Fruit fly (Drosophila melanogaster) whole organism, embryonic: Measurements from ENCODE around the gene CG42553.

ENCODE experiments used
- BEAF-32 ChIP-seq: fragments of 200-800 bp; sonication (Bioruptor generic); optimal IDR thresholded peaks from 3 replicates; lab custom pipeline; 2017; ENCODE audit warnings: missing biosample characterization, missing genetic modification characterization, mild to moderate bottlenecking, moderate library complexity, missing genetic modification reagents
- CG10979 ChIP-seq: fragments of 200-800 bp; sonication (Bioruptor generic); optimal IDR thresholded peaks from 2 replicates; lab custom pipeline; 2018; ENCODE audit warnings: missing biosample characterization, mild to moderate bottlenecking, missing genetic modification characterization, moderate library complexity
- CG12391 ChIP-seq: fragments of 200-800 bp; sonication (Bioruptor generic); optimal IDR thresholded peaks from 3 replicates; lab custom pipeline; 2018; ENCODE audit warnings: missing biosample characterization, mild to moderate bottlenecking, missing genetic modification characterization, moderate library complexity
- CG12659 ChIP-seq: fragments of 200-800 bp; sonication (Bioruptor generic); optimal IDR thresholded peaks from 3 replicates; lab custom pipeline; 2017; ENCODE audit warnings: mild to moderate bottlenecking, missing biosample characterization, missing genetic modification reagents, missing genetic modification characterization
- CG13296 ChIP-seq: fragments of 200-800 bp; sonication (Bioruptor generic); optimal IDR thresholded peaks from 3 replicates; lab custom pipeline; 2018; ENCODE audit warnings: missing biosample characterization, mild to moderate bottlenecking, missing genetic modification characterization
- CG14667 ChIP-seq: fragments of 200-800 bp; sonication (Bioruptor generic); IDR thresholded peaks from 2 replicates; pipeline ENCODE4 v1.3.6; 2022; ENCODE audit warnings: missing biosample characterization, missing genetic modification characterization
- CG17612 ChIP-seq: fragments of 200-800 bp; sonication (Bioruptor generic); IDR thresholded peaks from 2 replicates; pipeline ENCODE4 v1.3.6; 2022; ENCODE audit warnings: missing biosample characterization, missing genetic modification characterization
- CG2712 ChIP-seq: fragments of 200-800 bp; optimal IDR thresholded peaks from 3 replicates; lab custom pipeline; 2019; ENCODE audit warnings: missing biosample characterization, mild to moderate bottlenecking, missing genetic modification characterization, moderate library complexity
- CG30020 ChIP-seq: fragments of 200-800 bp; optimal IDR thresholded peaks from 2 replicates; lab custom pipeline; 2019; ENCODE audit warnings: missing biosample characterization, mild to moderate bottlenecking, missing genetic modification characterization, moderate library complexity
- CG30403 ChIP-seq: fragments of 200-800 bp; sonication (Bioruptor generic); optimal IDR thresholded peaks from 3 replicates; lab custom pipeline; 2016; ENCODE audit warnings: missing biosample characterization, missing genetic modification characterization
- CG31441 ChIP-seq: fragments of 200-800 bp; sonication (Bioruptor generic); IDR thresholded peaks from 2 replicates; pipeline ENCODE4 v1.3.6; 2022; ENCODE audit warnings: missing biosample characterization, missing genetic modification characterization
- CG3281 ChIP-seq: fragments of 200-800 bp; sonication (Bioruptor generic); optimal IDR thresholded peaks from 3 replicates; lab custom pipeline; 2017; ENCODE audit warnings: missing biosample characterization, mild to moderate bottlenecking, missing genetic modification characterization
- CG34376 ChIP-seq: fragments of 200-800 bp; sonication (Bioruptor generic); optimal IDR thresholded peaks from 2 replicates; lab custom pipeline; 2018; ENCODE audit warnings: missing biosample characterization, mild to moderate bottlenecking, missing genetic modification characterization
- CG4282 ChIP-seq: fragments of 200-800 bp; sonication (Bioruptor generic); optimal IDR thresholded peaks from 2 replicates; lab custom pipeline; 2016; ENCODE audit warnings: missing biosample characterization, missing genetic modification characterization
- CG4360 ChIP-seq: fragments of 200-800 bp; sonication (Bioruptor generic); IDR thresholded peaks from 2 replicates; pipeline ENCODE4 v1.3.6; 2022; ENCODE audit warnings: missing biosample characterization, missing genetic modification characterization
- CG4424 ChIP-seq: fragments of 200-800 bp; sonication (Bioruptor generic); optimal IDR thresholded peaks from 3 replicates; lab custom pipeline; 2016; ENCODE audit warnings: missing biosample characterization, missing genetic modification characterization
- CG7839 ChIP-seq: fragments of 200-800 bp; sonication (Bioruptor generic); optimal IDR thresholded peaks from 3 replicates; lab custom pipeline; 2018; ENCODE audit warnings: missing biosample characterization, mild to moderate bottlenecking, missing genetic modification characterization, moderate library complexity
- CG7987 ChIP-seq: fragments of 200-800 bp; sonication (Bioruptor generic); optimal IDR thresholded peaks from 2 replicates; lab custom pipeline; 2018; ENCODE audit warnings: missing biosample characterization, mild to moderate bottlenecking, missing genetic modification characterization, moderate library complexity
- Camta ChIP-seq: fragments of 200-800 bp; sonication (Bioruptor generic); optimal IDR thresholded peaks from 2 replicates; lab custom pipeline; 2016; ENCODE audit warnings: missing biosample characterization, missing genetic modification characterization
- CoRest ChIP-seq: fragments of 200-800 bp; sonication (Bioruptor generic); optimal IDR thresholded peaks from 3 replicates; lab custom pipeline; 2018; ENCODE audit warnings: missing biosample characterization, mild to moderate bottlenecking, missing genetic modification characterization, moderate library complexity
- Dll ChIP-seq: fragments of 200-800 bp; sonication (Bioruptor generic); IDR thresholded peaks from 4 replicates; pipeline ENCODE4 v1.3.6; 2022; ENCODE audit warnings: missing biosample characterization, missing genetic modification characterization; ENCODE audit not compliant: partially characterized antibody
- H2.0 ChIP-seq: fragments of 200-800 bp; sonication (Bioruptor generic); IDR thresholded peaks from 2 replicates; pipeline ENCODE4 v1.3.6; 2022; ENCODE audit warnings: missing biosample characterization, missing genetic modification characterization
- HLH3B ChIP-seq: fragments of 200-800 bp; sonication (Bioruptor generic); IDR thresholded peaks from 2 replicates; pipeline ENCODE4 v1.3.6; 2022; ENCODE audit warnings: missing biosample characterization, missing genetic modification characterization
- Hsf ChIP-seq: fragments of 200-800 bp; sonication (Bioruptor generic); optimal IDR thresholded peaks from 3 replicates; lab custom pipeline; 2016; ENCODE audit warnings: missing biosample characterization, missing genetic modification characterization
- MBD-R2 ChIP-seq: fragments of 200-800 bp; sonication (Bioruptor generic); IDR thresholded peaks from 2 replicates; pipeline ENCODE4 v1.3.6; 2022; ENCODE audit warnings: missing biosample characterization, missing genetic modification characterization
- Meics ChIP-seq: fragments of 200-800 bp; sonication (Bioruptor generic); optimal IDR thresholded peaks from 2 replicates; lab custom pipeline; 2017; ENCODE audit warnings: missing biosample characterization, mild to moderate bottlenecking, missing genetic modification characterization
- NK7.1 ChIP-seq: fragments of 200-800 bp; sonication (Bioruptor generic); optimal IDR thresholded peaks from 3 replicates; lab custom pipeline; 2016; ENCODE audit warnings: missing biosample characterization, missing genetic modification characterization
- Opbp ChIP-seq: fragments of 200-800 bp; sonication (Bioruptor generic); IDR thresholded peaks from 3 replicates; pipeline ENCODE4 v1.3.6; 2022; ENCODE audit warnings: missing biosample characterization, missing genetic modification characterization; ENCODE audit not compliant: partially characterized antibody
- Rfx ChIP-seq: fragments of 200-800 bp; sonication (Bioruptor generic); IDR thresholded peaks from 2 replicates; pipeline ENCODE4 v1.3.6; 2022; ENCODE audit warnings: missing biosample characterization, missing genetic modification characterization
- amos ChIP-seq: fragments of 200-800 bp; sonication (Bioruptor generic); IDR thresholded peaks from 2 replicates; pipeline ENCODE4 v1.3.6; 2022; ENCODE audit warnings: missing biosample characterization, missing genetic modification characterization; ENCODE audit not compliant: partially characterized antibody
- cato ChIP-seq: fragments of 200-800 bp; sonication (Bioruptor generic); optimal IDR thresholded peaks from 2 replicates; lab custom pipeline; 2016; ENCODE audit warnings: missing biosample characterization, missing genetic modification characterization, borderline replicate concordance
- dmrt11E ChIP-seq: fragments of 200-800 bp; sonication (Bioruptor generic); optimal IDR thresholded peaks from 3 replicates; lab custom pipeline; 2018; ENCODE audit warnings: missing biosample characterization, mild to moderate bottlenecking, missing genetic modification characterization, moderate library complexity
- dysf ChIP-seq: fragments of 200-800 bp; sonication (Bioruptor generic); IDR thresholded peaks from 3 replicates; pipeline ENCODE4 v1.3.6; 2022; ENCODE audit warnings: missing biosample characterization, missing genetic modification characterization
- her ChIP-seq: fragments of 200-800 bp; sonication (Bioruptor generic); optimal IDR thresholded peaks from 2 replicates; lab custom pipeline; 2016; ENCODE audit warnings: missing biosample characterization, missing genetic modification characterization
- knrl ChIP-seq: fragments of 200-800 bp; sonication (Bioruptor generic); IDR thresholded peaks from 3 replicates; pipeline ENCODE4 v1.3.6; 2022; ENCODE audit warnings: missing biosample characterization, missing genetic modification characterization; ENCODE audit not compliant: partially characterized antibody
- luna ChIP-seq: fragments of 200-800 bp; sonication (Bioruptor generic); optimal IDR thresholded peaks from 2 replicates; lab custom pipeline; 2016; ENCODE audit warnings: missing biosample characterization, missing genetic modification characterization
- nom ChIP-seq: fragments of 200-800 bp; sonication (Bioruptor generic); optimal IDR thresholded peaks from 2 replicates; lab custom pipeline; 2017; ENCODE audit warnings: missing biosample characterization, missing genetic modification characterization, mild to moderate bottlenecking, moderate library complexity, missing genetic modification reagents
- phol ChIP-seq: fragments of 200-800 bp; sonication (Bioruptor generic); optimal IDR thresholded peaks from 3 replicates; lab custom pipeline; 2018; ENCODE audit warnings: missing biosample characterization, mild to moderate bottlenecking, missing genetic modification characterization, moderate library complexity
- prd ChIP-seq, 3 experiments: fragments of >200 bp in 2 of 3; fragments of 200-800 bp in 1 of 3; sonication (Bioruptor generic) in 1 of 3; optimal IDR thresholded peaks in 2 of 3; IDR thresholded peaks in 1 of 3; 2 replicates in 2 of 3; 3 replicates in 1 of 3; pipeline versions ENCODE4 v1.3.6 to Lab custom; 2017 to 2022; ENCODE audit warnings: missing biosample characterization in 1 of 3, missing genetic modification characterization in 1 of 3
- ranshi ChIP-seq: fragments of 200-800 bp; sonication (Bioruptor generic); IDR thresholded peaks from 2 replicates; pipeline ENCODE4 v1.3.6; 2022; ENCODE audit warnings: missing biosample characterization, missing genetic modification characterization
- sens ChIP-seq: fragments of 200-800 bp; sonication (Bioruptor generic); peaks from one replicate; lab custom pipeline; 2016; ENCODE audit warnings: missing biosample characterization, missing genetic modification characterization
- slbo ChIP-seq: fragments of 200-800 bp; sonication (Bioruptor generic); IDR thresholded peaks from 2 replicates; pipeline ENCODE4 v1.3.6; 2022; ENCODE audit warnings: missing biosample characterization, missing genetic modification characterization
- trem ChIP-seq: fragments of 200-800 bp; optimal IDR thresholded peaks from 3 replicates; lab custom pipeline; 2019; ENCODE audit warnings: missing biosample characterization, mild to moderate bottlenecking, missing genetic modification characterization, moderate library complexity
- zen ChIP-seq: fragments of 200-800 bp; sonication (Bioruptor generic); optimal IDR thresholded peaks from 3 replicates; lab custom pipeline; 2018; ENCODE audit warnings: missing biosample characterization, mild to moderate bottlenecking, missing genetic modification characterization, moderate library complexity
- zen2 ChIP-seq: fragments of 200-800 bp; sonication (Bioruptor generic); IDR thresholded peaks from 3 replicates; pipeline ENCODE4 v1.3.6; 2022; ENCODE audit warnings: missing biosample characterization, missing genetic modification characterization; ENCODE audit not compliant: partially characterized antibody
- zfh1 ChIP-seq: fragments of 200-800 bp; sonication (Bioruptor generic); IDR thresholded peaks from 3 replicates; pipeline ENCODE4 v1.3.6; 2022; ENCODE audit warnings: missing biosample characterization, missing genetic modification characterization

CG42553 gene

DNA sequence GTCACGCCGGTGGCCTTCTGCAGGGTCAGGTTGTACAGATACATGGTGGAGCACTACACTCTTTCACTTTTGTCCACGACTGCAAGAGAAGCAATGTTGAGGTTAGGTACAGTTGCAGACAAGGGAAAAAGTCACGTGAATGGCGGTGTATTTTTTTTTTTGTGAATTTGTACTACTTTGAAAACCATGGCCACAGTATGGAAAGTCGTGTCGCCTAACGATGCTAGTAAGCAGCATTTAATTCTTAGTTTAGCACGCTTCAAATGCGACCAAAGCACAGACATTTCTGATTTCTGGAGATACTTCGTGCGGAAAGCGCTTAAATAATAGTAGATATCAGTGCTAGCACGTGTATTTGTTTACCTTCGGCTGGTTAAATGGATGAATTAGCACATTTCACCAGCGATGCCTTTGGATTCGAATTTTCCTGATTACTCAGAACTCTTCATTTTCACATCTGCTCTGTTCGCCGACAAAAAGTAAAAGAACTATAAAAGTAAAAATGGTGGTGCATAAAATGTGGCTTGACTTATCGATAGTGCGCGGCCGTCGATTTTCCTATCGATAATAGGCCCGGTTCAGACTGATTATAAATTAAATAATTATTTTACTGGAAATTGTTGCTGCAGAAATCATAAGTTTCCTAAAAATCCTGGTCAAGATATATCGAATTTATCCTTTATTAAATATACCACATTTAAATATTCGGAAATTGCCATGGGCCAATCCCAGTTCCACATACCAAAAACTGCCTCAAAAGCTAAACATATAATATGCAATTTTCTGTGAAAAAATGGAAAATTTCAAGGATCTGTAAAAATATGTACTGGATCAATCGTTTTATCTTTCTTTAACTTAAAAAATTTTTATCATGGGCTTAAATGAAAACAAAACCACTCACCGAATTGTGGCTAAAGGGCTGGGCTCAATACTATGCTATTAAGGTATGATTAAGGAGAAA, 716 bp upstream of the CG42553 start, which contains the start of gene Sf3b3 (continued):
- TF ChIP-seq CG30020 (tag; lab: Kevin White, UChicago) (peak; percentile 12), zen2 (GFP tag; lab: Robert Waterston, UW) (peak; percentile 47; the same call in 1 of the 3 replicates), CG17612 (GFP tag; lab: Robert Waterston, UW) (no peak), Camta (peak; percentile 21), CG4424 (GFP tag; lab: Kevin White, UChicago) (peak; percentile 23), CG14667 (GFP tag; lab: Robert Waterston, UW) (peak; percentile 19; the same call in 1 of the 2 replicates), CG12391 (peak; percentile 4), MBD-R2 (0 out of 2 replicates have a peak, but pooled peaks have one; percentile 27), CG12659 (GFP tag; lab: Kevin White, UChicago) (peak; percentile 14), CG7987 (GFP tag; lab: Kevin White, UChicago) (peak; percentile 28), zen (tag; lab: Kevin White, UChicago) (peak; percentile 24), dmrt11E (tag; lab: Kevin White, UChicago) (no peak), luna (GFP tag; lab: Kevin White, UChicago) (peak; percentile 13), CG3281 (GFP tag; lab: Kevin White, UChicago) (peak; percentile 10), nom (GFP tag; lab: Kevin White, UChicago) (peak; percentile 68), NK7.1 (GFP tag; lab: Kevin White, UChicago) (no peak), ranshi (GFP tag; lab: Robert Waterston, UW) (0 out of 2 replicates have a peak, but pooled peaks have one; percentile 21), CG34376 (GFP tag; lab: Kevin White, UChicago) (peak; percentile 34), trem (tag; lab: Kevin White, UChicago) (peak; percentile 28), CG7839 (tag; lab: Kevin White, UChicago) (peak; percentile 21), knrl (GFP tag; lab: Robert Waterston, UW) (peak; percentile 55), CG13296 (no peak), CG31441 (GFP tag; lab: Robert Waterston, UW) (peak; percentile 19; the same call in 1 of the 2 replicates), Rfx (peak; percentile 66), CG30403 (GFP tag; lab: Kevin White, UChicago) (peak; percentile 6), BEAF-32 (GFP tag; lab: Kevin White, UChicago) (peak; percentile 69), CG10979 (tag; lab: Kevin White, UChicago) (peak; percentile 6), her (no peak), dysf (GFP tag; lab: Robert Waterston, UW) (0 out of 3 replicates have a peak, but pooled peaks have one; percentile 33), CG2712 (tag; lab: Kevin White, UChicago) (peak; percentile 46), CG4282 (GFP tag; lab: Kevin White, UChicago) (no peak), CoRest (tag; lab: Kevin White, UChicago) (no peak), Opbp (GFP tag; lab: Robert Waterston, UW) (peak; percentile 76; the same call in 2 of the 3 replicates), sens (peak; percentile 91), zfh1 (GFP tag; lab: Robert Waterston, UW) (0 out of 3 replicates have a peak, but pooled peaks have one; percentile 41), cato (GFP tag; lab: Kevin White, UChicago) (no peak), Hsf (GFP tag; lab: Kevin White, UChicago) (no peak), HLH3B (GFP tag; lab: Robert Waterston, UW) (peak; percentile 36; the same call in 1 of the 2 replicates), CG4360 (GFP tag; lab: Robert Waterston, UW) (no peak), Meics (peak; percentile 1), prd (optimal IDR thresholded peaks at IDR 0.05; lab: Kevin White, UChicago) (no peak), prd (GFP tag; IDR thresholded peaks at IDR 0.05; lab: Robert Waterston, UW) (peak; percentile 55), amos (GFP tag; lab: Robert Waterston, UW) (peak; percentile 76), H2.0 (GFP tag; lab: Robert Waterston, UW) (no peak), phol (tag; lab: Kevin White, UChicago) (peak; percentile 83), slbo (GFP tag; lab: Robert Waterston, UW) (peak; percentile 47), Dll (GFP tag; lab: Robert Waterston, UW) (peak; percentile 68; the same call in 3 of the 4 replicates)
